Worm (Caenorhabditis elegans) whole organism, midembryonic: ENCODE data around the gene H01G02.4.

Experiments
- T22C8.4 ChIP-seq: fragments of 200-800 bp; sonication (Bioruptor generic); IDR thresholded peaks from 2 replicates; pipeline ENCODE4 v1.3.6; 2022; ENCODE audit warnings: missing genetic modification characterization, missing compliant biosample characterization
- flt-1 ChIP-seq: fragments of 200-800 bp; sonication (Bioruptor generic); IDR thresholded peaks from 2 replicates; pipeline ENCODE4 v1.3.6; 2022; ENCODE audit warnings: missing genetic modification characterization, missing compliant biosample characterization
- med-1 ChIP-seq: sonication (generic microtip); optimal IDR thresholded peaks from 2 replicates; lab custom pipeline; 2017; ENCODE audit warnings: missing genetic modification characterization, mild to moderate bottlenecking, missing compliant biosample characterization, antibody characterized with exemption, missing genetic modification reagents; ENCODE audit not compliant: insufficient read depth
- tab-1 ChIP-seq: fragments of 200-800 bp; sonication (Bioruptor generic); IDR thresholded peaks from 2 replicates; pipeline ENCODE4 v1.3.6; 2022; ENCODE audit warnings: missing genetic modification characterization, missing compliant biosample characterization

- TF ChIP-seq med-1 (GFP tag; lab: Kevin White, UChicago), result no peak
- TF ChIP-seq flt-1 (GFP tag; lab: Robert Waterston, UW), result no peak
- TF ChIP-seq tab-1, result no peak
- TF ChIP-seq T22C8.4 (GFP tag; lab: Robert Waterston, UW), result no peak
These were observed 48.6 kb downstream of the H01G02.4 start, which contains the start of gene scl-18 for ce11 chrIV:11754328-11754727.
